Worm (Caenorhabditis elegans) whole organism, midembryonic: ENCODE measurements around the gene C03E10.3.
"Not testable (repeated sequence)": the region's sequence is repeated elsewhere in the genome, so short reads cannot be mapped to it uniquely, and the experiment has no call there.

Experiments used
- T22C8.4 ChIP-seq: fragments of 200-800 bp; sonication (Bioruptor generic); IDR thresholded peaks from 2 replicates; pipeline ENCODE4 v1.3.6; 2022; ENCODE audit warnings: missing genetic modification characterization, missing compliant biosample characterization
- cog-1 ChIP-seq: sonication (generic microtip); optimal IDR thresholded peaks from 2 replicates; lab custom pipeline; 2016; ENCODE audit warnings: missing genetic modification characterization, missing compliant biosample characterization
- flt-1 ChIP-seq: fragments of 200-800 bp; sonication (Bioruptor generic); IDR thresholded peaks from 2 replicates; pipeline ENCODE4 v1.3.6; 2022; ENCODE audit warnings: missing genetic modification characterization, missing compliant biosample characterization
- klf-2 ChIP-seq: fragments of 200-800 bp; sonication (Bioruptor generic); conservative IDR thresholded peaks from 2 replicates; pipeline ENCODE4 v1.3.6; 2022; ENCODE audit warnings: missing genetic modification reagents, missing genetic modification characterization, missing compliant biosample characterization
- med-1 ChIP-seq: sonication (generic microtip); optimal IDR thresholded peaks from 2 replicates; lab custom pipeline; 2017; ENCODE audit warnings: missing genetic modification characterization, mild to moderate bottlenecking, missing compliant biosample characterization, antibody characterized with exemption, missing genetic modification reagents; ENCODE audit not compliant: insufficient read depth
- ref-1 ChIP-seq: fragments of 200-800 bp; sonication (Bioruptor generic); conservative IDR thresholded peaks from 2 replicates; pipeline ENCODE4 v1.3.6; 2022; ENCODE audit warnings: missing genetic modification reagents, missing genetic modification characterization, missing compliant biosample characterization
- tab-1 ChIP-seq: fragments of 200-800 bp; sonication (Bioruptor generic); IDR thresholded peaks from 2 replicates; pipeline ENCODE4 v1.3.6; 2022; ENCODE audit warnings: missing genetic modification characterization, missing compliant biosample characterization
- ztf-23 ChIP-seq: fragments of 200-800 bp; sonication (Bioruptor generic); IDR thresholded peaks from 2 replicates; pipeline ENCODE4 v1.3.6; 2022; ENCODE audit warnings: missing genetic modification reagents, missing genetic modification characterization, missing compliant biosample characterization
- ztf-29 ChIP-seq: fragments of 200-800 bp; sonication (Bioruptor generic); IDR thresholded peaks from 2 replicates; pipeline ENCODE4 v1.3.6; 2022; ENCODE audit warnings: missing genetic modification reagents, missing genetic modification characterization, missing compliant biosample characterization

The C03E10.3 gene

ce11 chrV:11286114-11286513 is at the start of gene C03E10.3:
C03E10.3 (plus strand) TSS chrV:11286414.
- TF ChIP-seq ztf-29 (GFP tag; lab: Robert Waterston, UW); tab-1 (GFP tag; lab: Robert Waterston, UW); med-1 (GFP tag; lab: Kevin White, UChicago): not testable (repeated sequence)

ce11 chrV:11239187-11239725 is 47.0 kb upstream of the C03E10.3 start, which contains the start of the genes dvc-1 and ima-1:
dvc-1 (minus strand) TSS chrV:11239331.
ima-1 (plus strand) TSS chrV:11239675.
- TF ChIP-seq klf-2 (GFP tag; lab: Robert Waterston, UW) (peak; percentile 73), ztf-23 (peak; percentile 84), ref-1 (GFP tag; lab: Robert Waterston, UW) (no peak), tab-1 (GFP tag; lab: Robert Waterston, UW) (peak; percentile 84), med-1 (GFP tag; lab: Kevin White, UChicago) (peak; percentile 92), cog-1 (tag; lab: Kevin White, UChicago) (peak; percentile 78), T22C8.4 (GFP tag; lab: Robert Waterston, UW) (peak; percentile 57), ztf-29 (GFP tag; lab: Robert Waterston, UW) (peak; percentile 27; the same call in 1 of the 2 replicates), flt-1 (peak; percentile 87)

- TF ChIP-seq cog-1 (tag; lab: Kevin White, UChicago) (no peak), med-1 (GFP tag; lab: Kevin White, UChicago) (no peak), flt-1 (no peak), ztf-23 (no peak), ztf-29 (GFP tag; lab: Robert Waterston, UW) (no peak), tab-1 (GFP tag; lab: Robert Waterston, UW) (no peak), klf-2 (GFP tag; lab: Robert Waterston, UW) (no peak), ref-1 (GFP tag; lab: Robert Waterston, UW) (no peak), T22C8.4 (GFP tag; lab: Robert Waterston, UW) (no peak)
Measured at ce11 chrV:11241580-11241979, 44.6 kb upstream of the C03E10.3 start, which contains the start of gene pgap-1. pgap-1 (plus strand) TSS chrV:11241880.

- no peak for TF ChIP-seq med-1 (GFP tag; lab: Kevin White, UChicago)
- TF ChIP-seq tab-1 (GFP tag; lab: Robert Waterston, UW): no peak
- no peak for TF ChIP-seq flt-1
- no peak for TF ChIP-seq klf-2 (GFP tag; lab: Robert Waterston, UW)
- no peak for TF ChIP-seq cog-1 (tag; lab: Kevin White, UChicago)
- no peak for TF ChIP-seq T22C8.4 (GFP tag; lab: Robert Waterston, UW)
- TF ChIP-seq ref-1 (GFP tag; lab: Robert Waterston, UW): no peak
- TF ChIP-seq ztf-29 (GFP tag; lab: Robert Waterston, UW): no peak
- TF ChIP-seq ztf-23: no peak
Measured at ce11 chrV:11244539-11244938, 41.7 kb upstream of the C03E10.3 start, which contains the start of gene mxl-1. mxl-1 (plus strand) TSS chrV:11244839.

- TF ChIP-seq flt-1 (no peak), ref-1 (GFP tag; lab: Robert Waterston, UW) (no peak), ztf-23 (no peak), cog-1 (tag; lab: Kevin White, UChicago) (no peak), tab-1 (GFP tag; lab: Robert Waterston, UW) (no peak), T22C8.4 (GFP tag; lab: Robert Waterston, UW) (no peak), ztf-29 (GFP tag; lab: Robert Waterston, UW) (no peak), med-1 (GFP tag; lab: Kevin White, UChicago) (no peak), klf-2 (GFP tag; lab: Robert Waterston, UW) (no peak)
Measured at ce11 chrV:11245029-11245428, 41.2 kb upstream of the C03E10.3 start.

ce11 chrV:11247846-11248245 is 38.4 kb upstream of the C03E10.3 start, which contains the start of gene mam-4:
mam-4 (plus strand) TSS chrV:11248146.
- TF ChIP-seq klf-2 (GFP tag; lab: Robert Waterston, UW) (no peak), ztf-29 (GFP tag; lab: Robert Waterston, UW) (no peak)

- TF ChIP-seq tab-1 (GFP tag; lab: Robert Waterston, UW): no peak
- no peak for TF ChIP-seq ref-1 (GFP tag; lab: Robert Waterston, UW)
- TF ChIP-seq med-1 (GFP tag; lab: Kevin White, UChicago): no peak
- TF ChIP-seq T22C8.4 (GFP tag; lab: Robert Waterston, UW): no peak
- TF ChIP-seq flt-1: no peak
- TF ChIP-seq cog-1 (tag; lab: Kevin White, UChicago): no peak
- no peak for TF ChIP-seq ztf-23
- no peak for TF ChIP-seq klf-2 (GFP tag; lab: Robert Waterston, UW)
- TF ChIP-seq ztf-29 (GFP tag; lab: Robert Waterston, UW): no peak
Measured at ce11 chrV:11250735-11251134, 35.5 kb upstream of the C03E10.3 start, which contains the start of gene T19B10.12. T19B10.12 (plus strand) TSS chrV:11251035.

ce11 chrV:11251798-11252197 is 34.4 kb upstream of the C03E10.3 start:
- TF ChIP-seq tab-1 (GFP tag; lab: Robert Waterston, UW) (no peak), T22C8.4 (GFP tag; lab: Robert Waterston, UW) (no peak), klf-2 (GFP tag; lab: Robert Waterston, UW) (no peak), cog-1 (tag; lab: Kevin White, UChicago) (no peak), ztf-23 (no peak), ref-1 (GFP tag; lab: Robert Waterston, UW) (no peak), med-1 (GFP tag; lab: Kevin White, UChicago) (no peak), flt-1 (no peak), ztf-29 (GFP tag; lab: Robert Waterston, UW) (no peak)

- TF ChIP-seq flt-1 (no peak), tab-1 (GFP tag; lab: Robert Waterston, UW) (no peak), ztf-29 (GFP tag; lab: Robert Waterston, UW) (no peak), cog-1 (tag; lab: Kevin White, UChicago) (no peak), ztf-23 (no peak), med-1 (GFP tag; lab: Kevin White, UChicago) (no peak)
Measured at ce11 chrV:11252429-11252828, 33.8 kb upstream of the C03E10.3 start, which contains the start of gene srsx-33. srsx-33 (minus strand) TSS chrV:11252529.
